Fruit fly (Drosophila melanogaster) whole organism, larva: ENCODE results near the gene slp1.

Experiments used
- noc ChIP-seq: fragments of 200-800 bp; sonication (Bioruptor generic); optimal IDR thresholded peaks from 3 replicates; lab custom pipeline; 2019; ENCODE audit warnings: missing biosample characterization, mild to moderate bottlenecking, missing genetic modification characterization, moderate library complexity

slp1 gene

DNA sequence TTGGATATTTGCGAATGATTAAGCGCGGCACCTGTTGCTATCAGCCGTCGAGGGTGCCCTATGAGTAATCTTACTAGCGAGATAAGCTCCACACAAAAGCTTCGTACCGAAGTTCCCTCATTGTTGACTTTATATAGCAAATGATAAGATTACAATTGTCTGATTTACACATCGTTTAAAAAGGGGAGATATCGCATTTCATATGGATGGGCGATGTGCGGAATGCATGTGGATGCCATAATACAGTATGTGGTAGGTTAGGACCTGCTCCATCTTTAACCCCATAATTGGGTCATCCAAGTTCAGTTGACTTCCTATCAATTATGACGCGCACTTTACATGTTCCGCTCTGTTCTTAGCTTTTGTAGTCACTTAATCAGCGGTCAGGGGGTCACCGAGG lies 33.8 kb upstream of the slp1 start:
- TF ChIP-seq noc (tag; lab: Kevin White, UChicago): no peak

DNA sequence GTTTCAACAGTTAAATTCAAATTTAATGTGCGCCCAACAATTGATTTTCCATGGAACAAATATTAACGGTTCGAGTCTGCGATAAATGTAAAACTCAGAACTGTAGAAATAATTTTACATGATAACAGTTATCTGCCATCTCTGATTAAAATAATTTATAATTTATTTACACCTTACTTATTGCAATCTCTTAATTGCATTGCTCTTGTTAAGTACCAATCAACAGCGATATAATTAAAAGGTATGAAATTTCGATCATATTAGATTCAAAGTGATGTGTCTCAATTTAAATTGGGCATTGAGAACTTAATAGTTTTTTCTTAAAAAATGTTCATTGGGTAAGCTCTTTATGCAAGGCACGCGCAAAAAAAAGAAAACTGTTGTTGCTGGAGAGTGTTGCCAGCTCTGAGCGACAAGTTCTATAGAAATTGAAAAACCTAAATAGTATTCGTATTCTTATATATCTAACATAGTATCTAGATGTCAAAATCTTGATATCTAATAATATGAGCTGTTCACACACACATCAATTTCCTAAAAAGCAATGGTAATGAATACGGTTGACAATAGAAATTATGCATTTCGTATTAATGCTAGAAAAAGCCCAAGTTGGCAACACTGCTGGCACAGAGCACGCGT lies 22.5 kb upstream of the slp1 start:
- peak; percentile 91 for TF ChIP-seq noc (tag; lab: Kevin White, UChicago)

DNA sequence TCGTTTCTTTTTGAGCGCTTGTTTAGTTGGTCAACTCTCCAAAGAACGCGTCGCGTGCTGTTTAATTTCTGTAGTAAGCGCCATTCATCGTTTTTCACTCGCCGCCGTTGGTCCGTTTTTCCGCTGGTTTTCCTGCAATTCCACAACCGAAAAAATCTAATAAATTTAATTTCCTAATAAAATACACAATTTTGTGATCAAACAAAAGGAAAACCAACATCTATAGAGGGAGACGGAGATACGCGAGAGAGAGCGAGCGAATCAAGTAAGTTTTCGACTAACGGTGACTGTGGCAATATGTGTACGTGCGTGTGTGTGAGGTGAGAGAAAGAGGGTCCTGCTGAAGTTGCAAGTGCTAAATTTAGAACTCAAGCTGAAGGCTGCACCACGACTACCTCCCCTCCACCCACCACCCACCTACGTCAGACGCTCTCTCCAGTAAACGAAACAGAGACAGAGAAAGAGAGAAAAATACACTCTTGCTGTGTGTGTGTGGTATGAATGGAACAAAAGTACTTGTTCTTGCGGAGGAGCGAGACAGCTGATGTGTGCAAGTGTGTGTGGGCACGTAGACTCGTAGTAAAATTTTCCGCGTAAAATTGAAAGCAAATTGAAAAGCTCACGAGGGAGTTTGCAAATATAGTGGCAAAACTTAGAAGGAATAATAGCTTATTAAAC lies 21.9 kb upstream of the slp1 start, which contains the start of gene Reph:
Gene Reph (plus strand): TSS at position 80 of the 678 bp plus-strand sequence.
- no peak for TF ChIP-seq noc (tag; lab: Kevin White, UChicago)

DNA sequence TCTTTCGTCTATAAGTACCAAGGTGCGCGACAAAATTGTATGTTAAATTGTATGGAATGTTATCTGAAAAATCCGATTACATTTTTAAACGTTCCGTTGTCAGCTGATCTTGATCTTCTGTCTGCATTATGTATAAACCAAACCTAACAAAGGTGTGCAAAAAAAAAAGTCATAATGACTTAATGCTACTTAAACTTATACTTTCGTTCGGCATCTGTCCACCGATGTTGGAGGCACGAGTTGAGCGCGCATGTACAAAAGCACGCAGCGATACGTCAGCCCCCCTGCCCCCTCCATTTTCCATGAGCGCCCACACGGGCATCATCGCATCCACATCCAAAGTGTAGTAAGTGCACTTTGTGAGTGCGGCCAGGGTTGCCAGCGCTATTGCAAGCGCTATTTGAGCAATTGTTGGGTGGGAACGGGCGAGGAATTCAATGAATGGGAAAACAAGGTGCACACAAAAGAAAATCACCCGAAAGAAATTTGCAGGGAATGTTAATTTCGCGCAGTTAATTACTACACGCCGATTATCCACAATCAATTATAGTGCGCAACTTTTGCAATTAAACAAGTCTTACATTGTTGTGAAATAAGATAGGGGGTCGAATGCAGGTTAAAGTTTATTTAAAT lies 20.7 kb upstream of the slp1 start:
- peak; percentile 76 for TF ChIP-seq noc (tag; lab: Kevin White, UChicago)

DNA sequence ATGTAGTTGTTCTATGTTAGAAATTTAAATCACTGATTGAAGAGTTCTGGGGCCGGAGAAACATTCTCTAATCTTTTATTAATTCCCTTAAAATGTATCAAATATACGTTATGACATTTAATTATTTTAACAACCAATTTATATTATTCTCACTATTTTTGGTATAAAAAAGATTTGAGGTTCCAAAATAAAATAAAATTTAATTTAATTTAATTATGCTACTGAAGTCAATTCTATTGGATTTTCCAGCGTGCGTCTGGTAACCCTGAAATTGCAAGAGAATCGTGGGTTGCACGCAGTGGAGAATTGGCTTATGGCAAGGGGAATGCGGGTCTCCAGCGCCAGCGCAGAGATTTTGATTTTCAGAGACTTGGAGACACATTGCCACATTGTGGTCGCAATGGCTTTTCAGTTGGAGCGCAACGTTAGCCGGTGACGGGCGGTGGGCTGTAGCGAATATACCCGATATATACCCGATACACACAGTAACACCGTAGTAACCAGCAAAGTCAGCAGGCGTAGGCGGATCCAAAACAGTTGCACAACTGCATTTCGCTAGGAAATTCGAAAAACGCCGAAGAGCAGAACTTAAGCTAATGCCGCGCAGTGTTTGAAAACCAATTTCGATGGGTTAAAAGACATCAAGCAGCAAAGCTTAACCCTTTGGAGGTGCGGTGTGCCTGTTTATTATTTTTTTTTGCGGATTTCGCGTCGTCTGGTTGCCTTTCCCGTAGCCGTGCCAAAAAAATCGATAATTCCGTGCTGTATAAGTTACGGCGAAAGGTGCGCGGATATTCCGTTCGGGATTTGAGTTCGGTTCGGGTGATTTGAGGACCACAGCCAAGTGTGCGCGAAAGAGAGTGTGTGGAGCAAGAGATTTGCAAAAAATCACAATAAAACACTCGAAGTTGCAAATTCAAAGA lies 19.9 kb upstream of the slp1 start:
- TF ChIP-seq noc (tag; lab: Kevin White, UChicago): no peak

DNA sequence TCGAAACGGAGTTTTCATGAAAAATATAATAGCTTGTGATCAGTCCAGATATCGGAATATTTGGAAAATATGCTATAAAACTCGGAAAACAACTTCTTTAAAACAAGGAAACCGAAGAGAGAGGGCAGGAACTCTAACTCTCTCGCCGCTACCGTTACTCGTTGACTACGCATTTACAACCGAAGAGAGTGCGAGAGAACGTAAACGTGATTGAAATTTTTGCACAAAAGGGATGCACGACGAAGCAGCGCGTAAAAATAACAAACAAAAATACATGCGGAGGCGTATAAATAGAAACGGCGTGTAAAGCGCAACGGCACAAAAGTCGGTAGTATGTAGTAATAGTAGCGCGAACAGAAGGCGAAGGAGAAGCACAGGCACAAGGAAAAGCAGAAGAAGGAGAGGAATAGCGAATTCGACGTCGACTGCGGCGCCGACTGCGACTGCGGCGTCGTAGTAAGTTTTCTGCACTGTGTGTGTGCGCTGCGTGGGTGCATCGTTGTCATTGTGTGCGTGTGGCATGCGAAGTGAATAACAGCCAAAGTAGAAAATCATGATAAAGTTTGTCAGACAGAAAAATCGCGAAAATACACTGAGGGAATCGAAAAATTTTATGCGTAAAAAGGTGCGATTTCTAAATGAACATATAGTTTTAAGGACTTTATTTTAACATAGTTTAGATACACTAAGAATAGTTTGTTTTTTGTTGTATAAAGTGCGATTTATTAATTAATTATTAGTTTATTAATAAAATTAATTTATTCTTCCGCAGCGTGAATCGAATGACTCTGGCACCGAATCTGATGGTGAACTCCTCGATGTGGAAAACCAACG lies 19.1 kb upstream of the slp1 start:
- no peak for TF ChIP-seq noc (tag; lab: Kevin White, UChicago)

DNA sequence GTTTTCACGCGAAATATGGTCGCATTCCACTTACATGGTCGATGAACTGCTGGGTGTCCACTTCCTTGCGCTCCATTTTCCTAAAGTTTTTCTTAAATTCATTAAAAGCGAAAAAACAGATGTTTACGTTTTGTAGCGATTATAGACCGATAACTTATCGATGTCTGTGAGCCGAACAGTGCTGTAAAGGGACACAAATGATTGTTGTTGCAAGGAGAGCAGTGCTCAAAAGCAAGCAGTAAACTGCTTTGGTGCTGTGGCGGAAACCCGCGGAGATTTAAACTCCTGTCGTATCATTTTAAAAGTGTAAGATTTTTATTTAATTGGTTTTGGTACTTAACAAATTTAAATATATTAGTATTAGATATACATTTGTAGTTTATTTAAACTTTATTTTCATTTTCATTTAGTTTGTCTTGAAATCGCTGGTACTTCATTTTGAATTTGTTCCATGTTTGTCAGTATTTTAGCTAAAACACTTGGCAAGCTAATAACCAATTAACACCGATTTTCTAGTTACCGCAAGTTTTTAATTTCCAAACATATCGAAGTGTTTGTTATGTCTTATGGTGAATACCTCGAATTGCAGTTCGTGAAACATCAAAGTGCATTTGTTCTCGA lies 12.1 kb upstream of the slp1 start, which contains the start of gene CG3407:
Gene CG3407 (minus strand): TSS at position 156 of the 621 bp plus-strand sequence.
- no peak for TF ChIP-seq noc (tag; lab: Kevin White, UChicago)

DNA sequence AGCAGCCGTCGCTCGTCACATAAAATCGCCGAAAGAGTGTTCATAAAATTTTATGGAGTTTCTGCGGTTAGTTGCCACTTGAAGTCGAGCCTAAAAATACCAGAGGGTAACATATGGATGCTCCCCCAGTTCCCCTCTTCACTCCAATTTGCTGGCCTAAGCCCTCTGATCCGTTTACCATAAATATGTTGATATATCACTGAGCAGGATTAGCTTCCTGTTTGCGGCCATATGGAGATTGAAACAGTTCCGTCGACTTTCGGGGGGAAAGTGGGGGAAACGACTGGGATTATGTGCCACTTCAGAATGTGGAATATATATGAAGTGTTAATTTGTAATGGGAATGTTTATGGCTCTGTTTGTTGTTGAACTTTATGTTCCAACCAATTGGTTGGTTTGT lies 11.3 kb upstream of the slp1 start:
- no peak for TF ChIP-seq noc (tag; lab: Kevin White, UChicago)

DNA sequence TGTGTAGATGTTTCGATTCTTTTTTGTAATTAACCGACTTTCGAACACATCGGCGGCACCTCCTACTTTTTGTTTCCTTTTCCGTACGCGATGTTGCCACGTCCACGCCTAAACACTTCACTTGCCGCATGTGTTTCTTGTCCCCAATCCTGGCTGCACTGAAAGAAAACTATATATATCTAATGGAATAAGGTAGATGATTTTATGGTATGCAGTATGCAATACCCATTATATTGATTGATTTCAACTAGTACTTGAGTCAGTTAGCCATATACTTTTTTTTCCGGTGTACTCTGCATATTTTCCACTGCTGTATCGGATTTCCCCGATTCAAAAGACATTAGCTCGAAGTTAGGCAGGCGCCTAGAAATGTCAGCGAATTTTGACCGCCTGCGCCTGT lies 6.6 kb upstream of the slp1 start:
- no peak for TF ChIP-seq noc (tag; lab: Kevin White, UChicago)

DNA sequence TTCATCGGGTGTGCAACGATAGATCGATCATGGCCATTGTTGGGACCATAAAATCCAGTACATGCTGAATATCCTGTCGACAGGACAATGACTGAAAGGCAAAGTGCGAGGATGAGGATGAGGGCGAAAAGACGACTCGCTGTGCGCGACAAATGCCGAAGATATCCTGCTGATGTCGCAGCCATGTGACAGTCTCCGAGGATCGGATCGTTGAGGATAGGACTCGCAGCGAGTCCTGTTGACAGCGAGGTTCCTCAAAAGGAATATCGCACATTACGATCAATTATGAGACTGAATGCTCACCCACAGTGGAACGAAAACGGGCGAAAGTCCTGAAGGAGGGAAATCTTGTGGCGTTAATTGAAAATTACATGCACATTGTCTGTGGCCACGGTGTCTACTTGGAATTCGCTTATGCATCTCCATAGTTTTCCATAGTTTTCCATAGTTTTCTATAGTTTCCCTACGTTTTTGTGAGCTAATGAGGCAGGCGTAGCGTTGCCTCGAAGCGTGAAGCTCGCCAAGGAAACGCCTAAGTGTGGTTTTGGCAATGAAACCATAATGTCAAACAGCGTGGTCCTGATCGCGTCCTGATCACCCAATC lies 2.9 kb upstream of the slp1 start:
- TF ChIP-seq noc (tag; lab: Kevin White, UChicago): no peak

DNA sequence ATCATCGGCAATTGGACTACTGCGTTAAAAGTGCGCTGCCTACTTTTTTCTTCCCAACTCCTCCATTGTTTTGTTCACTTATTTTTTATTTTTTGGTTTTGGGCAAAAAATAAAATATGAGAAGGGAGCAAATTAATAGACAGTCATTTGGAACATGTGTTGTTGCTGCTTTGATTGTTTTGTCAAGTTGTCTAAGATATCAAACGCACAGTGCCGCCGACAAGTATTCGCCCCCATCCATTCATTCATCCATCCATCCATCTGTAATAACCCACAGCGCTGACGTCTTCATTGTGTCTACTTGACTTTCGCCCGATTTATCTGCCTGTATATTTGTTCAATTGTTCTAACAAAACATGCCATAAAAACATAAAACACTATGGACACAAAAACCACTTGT lies 1.6 kb upstream of the slp1 start:
- no peak for TF ChIP-seq noc (tag; lab: Kevin White, UChicago)

DNA sequence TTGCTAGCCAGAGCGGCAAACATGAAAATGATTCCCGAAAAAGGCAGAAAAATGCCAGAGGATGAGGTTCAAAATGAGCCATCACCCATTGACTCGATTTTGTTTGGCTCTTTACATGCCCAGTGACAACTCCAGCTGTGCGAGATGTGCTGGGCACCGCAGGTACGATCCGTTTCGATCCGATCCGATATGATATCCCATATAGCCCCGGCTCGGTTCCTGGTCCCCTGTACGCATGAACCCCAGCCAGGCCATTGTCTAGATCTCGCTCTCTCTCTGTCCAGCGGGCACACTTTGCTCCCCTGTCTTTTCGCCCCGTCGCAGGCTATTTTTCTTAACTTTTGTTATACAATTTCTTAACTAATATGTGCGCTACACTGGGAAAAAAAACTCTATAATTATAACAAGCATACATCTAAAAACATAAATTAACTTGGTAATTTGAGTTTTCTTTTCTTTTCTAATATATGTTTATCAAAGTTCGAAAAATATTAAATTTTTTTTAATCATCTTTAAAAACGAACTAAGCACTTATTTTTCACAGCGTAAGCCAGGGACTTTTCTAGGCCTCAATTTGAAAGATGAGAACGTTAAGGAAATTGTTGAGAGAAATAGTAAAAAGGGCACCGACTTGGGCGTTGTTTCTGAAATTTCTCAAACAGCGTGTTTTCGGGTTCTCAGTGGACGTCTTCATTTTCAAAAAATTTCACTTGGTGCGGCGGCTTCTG lies 2.1 kb downstream of the slp1 start:
- no peak for TF ChIP-seq noc (tag; lab: Kevin White, UChicago)

DNA sequence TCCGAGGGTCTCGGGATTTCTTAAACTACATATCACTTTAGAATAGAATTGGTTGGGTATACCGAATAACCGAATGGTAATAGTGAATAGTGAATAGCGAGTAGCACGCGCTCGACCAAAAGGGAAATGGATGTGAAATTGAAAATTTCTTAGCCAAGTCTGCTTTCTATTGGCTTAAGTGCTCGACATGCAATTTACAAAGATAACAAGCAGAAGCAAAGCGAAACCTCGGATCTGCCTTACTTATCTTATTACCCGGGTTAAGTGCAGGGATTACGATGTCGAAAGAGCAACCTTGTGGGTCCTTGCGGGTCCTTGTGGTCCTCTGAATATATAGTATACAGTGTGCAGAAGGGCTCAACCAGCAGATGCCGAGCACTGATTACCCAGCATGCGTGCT lies 3.7 kb downstream of the slp1 start:
- no peak for TF ChIP-seq noc (tag; lab: Kevin White, UChicago)
